Worm (Caenorhabditis elegans): Measurements from ENCODE around the gene clec-32.
A peak's percentile ranks its signal among the peaks of the same experiment; 100 is the strongest.

The clec-32 gene

DNA sequence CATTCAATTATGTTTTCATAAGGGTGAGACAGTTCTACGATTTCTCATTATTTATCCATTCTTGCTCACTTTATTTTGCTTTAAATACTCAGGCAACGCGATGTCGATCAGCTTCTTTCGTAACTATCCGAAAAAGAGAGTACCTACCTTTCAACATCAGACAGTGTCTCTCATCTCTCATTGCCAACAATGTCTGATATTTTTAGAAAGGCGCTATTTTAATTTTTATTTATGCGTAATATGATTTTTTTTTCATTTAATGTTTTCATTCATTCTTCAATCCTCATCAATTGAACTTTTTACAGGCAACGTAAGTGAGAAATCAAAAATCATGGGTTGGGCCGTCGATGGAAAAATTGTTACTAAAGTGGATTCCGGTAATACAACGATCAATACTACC is 23.1 kb upstream of the clec-32 start, which contains the start of gene F09C6.13:
Gene F09C6.13, plus strand, starts transcription at position 301 of the 400 bp plus-strand sequence.
- TF ChIP-seq sdz-12 (GFP tag; optimal IDR thresholded peaks at IDR 0.05) (no peak), zip-2 (tag; optimal IDR thresholded peaks at IDR 0.05) (no peak), R02D3.7 (tag; optimal IDR thresholded peaks at IDR 0.05) (no peak), arid-1 (GFP tag; conservative IDR thresholded peaks at IDR 0.05) (no peak), nhr-102 (tag; optimal IDR thresholded peaks at IDR 0.05) (no peak), unc-62 (GFP tag; optimal IDR thresholded peaks at IDR 0.05 in 1 of 2) (peak in 1 of 2 experiments; percentile 6), unc-62 (tag; optimal IDR thresholded peaks at IDR 0.05) (no peak)

DNA sequence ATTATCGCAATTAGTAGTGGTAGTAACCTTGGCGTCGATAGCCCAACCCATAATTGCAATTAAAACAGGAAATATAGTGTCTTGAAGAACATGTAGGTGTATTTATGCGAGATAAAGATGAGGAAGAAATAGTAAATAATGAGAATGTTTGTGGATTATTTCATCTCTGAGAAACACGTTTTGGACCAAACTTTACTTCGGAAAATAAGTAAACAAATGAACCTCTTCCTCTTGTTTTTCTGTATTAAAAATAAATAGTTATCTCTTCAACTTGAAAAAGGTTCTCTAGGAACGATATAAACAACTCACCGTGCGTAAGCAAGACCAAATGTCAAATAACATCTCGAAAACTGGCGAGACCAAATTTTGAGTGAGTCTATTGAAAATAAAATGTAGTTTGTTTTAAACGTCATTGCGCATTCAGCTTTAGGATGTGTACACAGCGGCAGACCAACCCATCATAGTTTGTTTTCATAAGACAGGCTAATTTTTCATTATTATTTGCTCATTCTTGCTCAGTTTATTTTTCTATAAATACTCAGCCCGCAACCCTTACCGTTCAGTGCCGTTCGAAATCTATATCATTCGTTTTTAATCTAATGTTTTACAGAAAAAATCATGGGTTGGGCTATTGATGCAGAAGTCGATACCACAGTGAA is 20.8 kb upstream of the clec-32 start, which contains the start of the genes F09C6.11 and F09C6.12:
Gene F09C6.11, minus strand, starts transcription at position 51 of the 659 bp plus-strand sequence.
Gene F09C6.12, plus strand, starts transcription at position 609 of the 659 bp plus-strand sequence.
- TF ChIP-seq hlh-30 (tag; optimal IDR thresholded peaks at IDR 0.05; ENCODE audit: insufficient read depth), result no peak
- TF ChIP-seq pha-4 (GFP tag; IDR thresholded peaks at IDR 0.05), result no peak
- TF ChIP-seq pha-4 (tag; optimal IDR thresholded peaks at IDR 0.05), result peak; percentile 27
- no peak for TF ChIP-seq daf-12 (tag; optimal IDR thresholded peaks at IDR 0.05)

- TF ChIP-seq skn-1 (tag; optimal IDR thresholded peaks at IDR 0.05), result no peak
- TF ChIP-seq lim-7 (GFP tag; IDR thresholded peaks at IDR 0.05), result no peak
- TF ChIP-seq unc-130 (GFP tag; optimal IDR thresholded peaks at IDR 0.05), result no peak
- TF ChIP-seq nhr-48 (tag; optimal IDR thresholded peaks at IDR 0.05), result no peak
- no peak for TF ChIP-seq pqm-1 (tag; optimal IDR thresholded peaks at IDR 0.05)
- TF ChIP-seq nhr-76 (tag; optimal IDR thresholded peaks at IDR 0.05), result no peak
- TF ChIP-seq R02D3.7 (tag; optimal IDR thresholded peaks at IDR 0.05), result no peak
- no peak for TF ChIP-seq lir-3 (tag; optimal IDR thresholded peaks at IDR 0.05)
- TF ChIP-seq attf-4 (tag; optimal IDR thresholded peaks at IDR 0.05), result no peak
- no peak for TF ChIP-seq spr-1 (tag; optimal IDR thresholded peaks at IDR 0.05)
- no peak for TF ChIP-seq snpc-1.2 (GFP tag; IDR thresholded peaks at IDR 0.05)
- no peak for TF ChIP-seq dve-1 (tag; optimal IDR thresholded peaks at IDR 0.05; ENCODE audit: insufficient read depth)
- TF ChIP-seq Y75B8A.6 (GFP tag; IDR thresholded peaks at IDR 0.05), result no peak
- no peak for TF ChIP-seq nhr-42 (GFP tag; IDR thresholded peaks at IDR 0.05)
- TF ChIP-seq hmg-1.1 (GFP tag; IDR thresholded peaks at IDR 0.05), result no peak
- no peak for TF ChIP-seq ZK337.2 (GFP tag; IDR thresholded peaks at IDR 0.05)
Observed at ce11 chrV:16880679-16881078, 19.1 kb upstream of the clec-32 start, which contains the start of gene F09C6.14. F09C6.14 (plus strand) TSS chrV:16880979.

DNA sequence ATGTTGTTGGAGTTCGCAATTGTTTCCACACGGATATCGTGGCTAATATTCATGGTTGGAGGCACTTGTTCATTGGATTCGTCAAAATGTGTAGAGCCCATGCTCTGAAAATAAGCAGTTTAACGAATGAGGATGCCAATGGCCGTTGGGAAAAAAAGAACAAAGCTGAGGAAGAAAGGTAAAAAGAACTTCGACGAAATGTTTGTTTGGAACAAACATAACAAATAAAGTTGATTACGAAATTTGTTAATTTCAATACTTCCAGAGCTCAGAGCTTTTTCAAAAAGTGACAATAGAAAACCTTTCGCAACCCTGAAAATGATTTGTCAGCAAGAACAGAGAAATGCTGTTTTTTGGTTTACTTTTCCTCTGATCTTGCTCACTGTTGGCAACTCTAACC is 18.4 kb upstream of the clec-32 start, which contains the start of gene F09C6.3:
Gene F09C6.3, minus strand, starts transcription at position 101 of the 400 bp plus-strand sequence.
- no peak for TF ChIP-seq lin-1 (GFP tag; IDR thresholded peaks at IDR 0.05)
- TF ChIP-seq lin-39 (tag; optimal IDR thresholded peaks at IDR 0.05), result no peak
- no peak for TF ChIP-seq nhr-42 (GFP tag; IDR thresholded peaks at IDR 0.05)
- TF ChIP-seq spr-3 (GFP tag; optimal IDR thresholded peaks at IDR 0.05), result no peak
- TF ChIP-seq Y75B8A.6 (GFP tag; IDR thresholded peaks at IDR 0.05), result no peak
- no peak for TF ChIP-seq zip-11 (GFP tag; IDR thresholded peaks at IDR 0.05)
- no peak for TF ChIP-seq snpc-4 (tag; optimal IDR thresholded peaks at IDR 0.05)
- TF ChIP-seq Y105C5A.15 (GFP tag; IDR thresholded peaks at IDR 0.05), result no peak
- TF ChIP-seq nhr-6 (tag; optimal IDR thresholded peaks at IDR 0.05), result no peak
- TF ChIP-seq T26A8.4 (GFP tag; IDR thresholded peaks at IDR 0.05), result no peak
- TF ChIP-seq daf-8 (GFP tag; IDR thresholded peaks at IDR 0.05), result no peak
- no peak for TF ChIP-seq ceh-32 (tag; optimal IDR thresholded peaks at IDR 0.05; ENCODE audit: poor library complexity)
- TF ChIP-seq madf-9 (GFP tag; conservative IDR thresholded peaks at IDR 0.05), result no peak
- no peak for TF ChIP-seq lir-3 (tag; optimal IDR thresholded peaks at IDR 0.05)
